Fruit fly (Drosophila melanogaster) whole organism, prepupa: Measurements from ENCODE around the gene Cp7Fb.

ENCODE experiments used
- Blimp-1 ChIP-seq: fragments of 200-800 bp; sonication (Bioruptor generic); optimal IDR thresholded peaks from 3 replicates; lab custom pipeline; 2017; ENCODE audit warnings: missing biosample characterization, missing genetic modification characterization, mild to moderate bottlenecking, moderate library complexity, missing genetic modification reagents
- CG10631 ChIP-seq: fragments of 200-800 bp; sonication (Bioruptor generic); optimal IDR thresholded peaks from 2 replicates; lab custom pipeline; 2016; ENCODE audit warnings: missing biosample characterization, missing genetic modification characterization
- CG10669 ChIP-seq: fragments of 200-800 bp; sonication (Bioruptor generic); optimal IDR thresholded peaks from 3 replicates; lab custom pipeline; 2018; ENCODE audit warnings: missing biosample characterization, mild to moderate bottlenecking, missing genetic modification characterization, moderate library complexity
- CG11294 ChIP-seq: fragments of 200-800 bp; sonication (Bioruptor generic); IDR thresholded peaks from 2 replicates; pipeline ENCODE4 v1.3.6; 2022; ENCODE audit warnings: missing biosample characterization, missing genetic modification characterization
- CG11762 ChIP-seq: fragments of 200-800 bp; sonication (Bioruptor generic); optimal IDR thresholded peaks from 3 replicates; lab custom pipeline; 2016; ENCODE audit warnings: missing biosample characterization, missing genetic modification characterization; ENCODE audit not compliant: insufficient read depth
- CG11902 ChIP-seq: fragments of 200-800 bp; sonication (Bioruptor generic); optimal IDR thresholded peaks from 3 replicates; lab custom pipeline; 2016; ENCODE audit warnings: missing biosample characterization, missing genetic modification characterization
- CG15336 ChIP-seq: fragments of 200-800 bp; sonication (Bioruptor generic); IDR thresholded peaks from 2 replicates; pipeline ENCODE4 v1.3.6; 2022; ENCODE audit warnings: missing biosample characterization, missing genetic modification characterization
- CG1621 ChIP-seq: fragments of 200-800 bp; sonication (Bioruptor generic); optimal IDR thresholded peaks from 3 replicates; lab custom pipeline; 2018; ENCODE audit warnings: missing biosample characterization, mild to moderate bottlenecking, missing genetic modification characterization
- CG3032 ChIP-seq: fragments of 200-800 bp; optimal IDR thresholded peaks from 2 replicates; lab custom pipeline; 2019; ENCODE audit warnings: missing biosample characterization, mild to moderate bottlenecking, missing genetic modification characterization, moderate library complexity
- CG31627 ChIP-seq: fragments of 200-800 bp; sonication (Bioruptor generic); optimal IDR thresholded peaks from 3 replicates; lab custom pipeline; 2016; ENCODE audit warnings: missing biosample characterization, missing genetic modification characterization
- CG32006 ChIP-seq: fragments of 200-800 bp; sonication (Bioruptor generic); optimal IDR thresholded peaks from 3 replicates; lab custom pipeline; 2017; ENCODE audit warnings: missing biosample characterization, mild to moderate bottlenecking, missing genetic modification characterization
- CG3919 ChIP-seq: fragments of 200-800 bp; sonication (Bioruptor generic); optimal IDR thresholded peaks from 3 replicates; lab custom pipeline; 2016; ENCODE audit warnings: missing biosample characterization, missing genetic modification characterization
- CG6163 ChIP-seq: fragments of 200-800 bp; sonication (Bioruptor generic); IDR thresholded peaks from 3 replicates; pipeline ENCODE4 v1.3.6; 2022; ENCODE audit warnings: missing biosample characterization, missing genetic modification characterization
- CG6276 ChIP-seq: fragments of 200-800 bp; sonication (Bioruptor generic); optimal IDR thresholded peaks from 2 replicates; lab custom pipeline; 2017; ENCODE audit warnings: missing biosample characterization, mild to moderate bottlenecking, missing genetic modification characterization
- CG6792 ChIP-seq: fragments of 200-800 bp; sonication (Bioruptor generic); optimal IDR thresholded peaks from 3 replicates; lab custom pipeline; 2016; ENCODE audit warnings: missing biosample characterization, missing genetic modification characterization
- CG7368 ChIP-seq: fragments of 200-800 bp; sonication (Bioruptor generic); optimal IDR thresholded peaks from 3 replicates; lab custom pipeline; 2016; ENCODE audit warnings: missing biosample characterization, missing genetic modification characterization
- CG8119 ChIP-seq: fragments of 200-800 bp; sonication (Bioruptor generic); IDR thresholded peaks from 3 replicates; pipeline ENCODE4 v1.3.6; 2022; ENCODE audit warnings: missing biosample characterization, missing genetic modification characterization
- CG8319 ChIP-seq: fragments of 200-800 bp; sonication (Bioruptor generic); optimal IDR thresholded peaks from 3 replicates; lab custom pipeline; 2016; ENCODE audit warnings: missing biosample characterization, missing genetic modification characterization
- CG8632 ChIP-seq: fragments of 200-800 bp; sonication (Bioruptor generic); optimal IDR thresholded peaks from 3 replicates; lab custom pipeline; 2016; ENCODE audit warnings: missing biosample characterization, missing genetic modification characterization
- Eip75B ChIP-seq: fragments of 200-800 bp; sonication (Bioruptor generic); optimal IDR thresholded peaks from 3 replicates; lab custom pipeline; 2016; ENCODE audit warnings: missing biosample characterization, missing genetic modification characterization
- Eip78C ChIP-seq: fragments of 200-800 bp; sonication (Bioruptor generic); peaks from one replicate; lab custom pipeline; 2016; ENCODE audit warnings: missing biosample characterization, missing genetic modification characterization
- Ets21C ChIP-seq: fragments of 200-800 bp; sonication (Bioruptor generic); optimal IDR thresholded peaks from 3 replicates; lab custom pipeline; 2016; ENCODE audit warnings: missing biosample characterization, missing genetic modification characterization
- Ets96B ChIP-seq: fragments of 200-800 bp; optimal IDR thresholded peaks from 2 replicates; lab custom pipeline; 2019; ENCODE audit warnings: missing biosample characterization, mild to moderate bottlenecking, missing genetic modification characterization, moderate library complexity
- Gug ChIP-seq: fragments of 200-800 bp; sonication (Bioruptor generic); IDR thresholded peaks from 2 replicates; pipeline ENCODE4 v1.3.6; 2022; ENCODE audit warnings: missing biosample characterization, missing genetic modification characterization
- Hr4 ChIP-seq: fragments of 200-800 bp; sonication (Bioruptor generic); optimal IDR thresholded peaks from 3 replicates; lab custom pipeline; 2016; ENCODE audit warnings: missing biosample characterization, missing genetic modification characterization
- Lpt ChIP-seq: fragments of 200-800 bp; sonication (Bioruptor generic); optimal IDR thresholded peaks from 3 replicates; lab custom pipeline; 2016; ENCODE audit warnings: missing biosample characterization, missing genetic modification characterization
- Met ChIP-seq: fragments of 200-800 bp; sonication (Bioruptor generic); optimal IDR thresholded peaks from 3 replicates; lab custom pipeline; 2016; ENCODE audit warnings: missing biosample characterization, missing genetic modification characterization
- OdsH ChIP-seq: fragments of 200-800 bp; sonication (Bioruptor generic); optimal IDR thresholded peaks from 3 replicates; lab custom pipeline; 2016; ENCODE audit warnings: missing biosample characterization, missing genetic modification characterization
- Smox ChIP-seq: fragments of 200-800 bp; sonication (Bioruptor generic); optimal IDR thresholded peaks from 3 replicates; lab custom pipeline; 2016; ENCODE audit warnings: missing biosample characterization, missing genetic modification characterization
- Sox102F ChIP-seq: fragments of 200-800 bp; sonication (Bioruptor generic); optimal IDR thresholded peaks from 2 replicates; lab custom pipeline; 2016; ENCODE audit warnings: missing biosample characterization, mild to moderate bottlenecking, missing genetic modification characterization
- Sox14 ChIP-seq: fragments of 200-800 bp; sonication (Bioruptor generic); optimal IDR thresholded peaks from 3 replicates; lab custom pipeline; 2016; ENCODE audit warnings: missing biosample characterization, missing genetic modification characterization
- Sox15 ChIP-seq: fragments of 200-800 bp; sonication (Bioruptor generic); optimal IDR thresholded peaks from 3 replicates; lab custom pipeline; 2016; ENCODE audit warnings: missing biosample characterization, missing genetic modification characterization
- achi ChIP-seq: fragments of 200-800 bp; sonication (Bioruptor generic); optimal IDR thresholded peaks from 3 replicates; lab custom pipeline; 2016; ENCODE audit warnings: missing biosample characterization, missing genetic modification characterization
- cyc ChIP-seq: fragments of 200-800 bp; sonication (Bioruptor generic); optimal IDR thresholded peaks from 3 replicates; lab custom pipeline; 2016; ENCODE audit warnings: missing biosample characterization, missing genetic modification characterization
- dac ChIP-seq: fragments of 200-800 bp; sonication (Bioruptor generic); optimal IDR thresholded peaks from 2 replicates; lab custom pipeline; 2017; ENCODE audit warnings: missing biosample characterization, mild to moderate bottlenecking, missing genetic modification characterization
- dsx ChIP-seq: fragments of 200-800 bp; optimal IDR thresholded peaks from 3 replicates; lab custom pipeline; 2019; ENCODE audit warnings: missing biosample characterization, mild to moderate bottlenecking, missing genetic modification characterization, moderate library complexity; ENCODE audit not compliant: poor library complexity, severe bottlenecking
- esn ChIP-seq: fragments of 200-800 bp; sonication (Bioruptor generic); optimal IDR thresholded peaks from 2 replicates; lab custom pipeline; 2016; ENCODE audit warnings: missing biosample characterization, mild to moderate bottlenecking, missing genetic modification characterization, moderate library complexity
- fd85E ChIP-seq: fragments of 200-800 bp; sonication (Bioruptor generic); optimal IDR thresholded peaks from 3 replicates; lab custom pipeline; 2016; ENCODE audit warnings: missing biosample characterization, missing genetic modification characterization
- fkh ChIP-seq: fragments of 200-800 bp; sonication (Bioruptor generic); optimal IDR thresholded peaks from 3 replicates; lab custom pipeline; 2017; ENCODE audit warnings: missing biosample characterization, mild to moderate bottlenecking, missing genetic modification characterization, moderate library complexity
- lz ChIP-seq: fragments of 200-800 bp; sonication (Bioruptor generic); optimal IDR thresholded peaks from 3 replicates; lab custom pipeline; 2016; ENCODE audit warnings: missing biosample characterization, missing genetic modification characterization
- net ChIP-seq: fragments of 200-800 bp; sonication (Bioruptor generic); optimal IDR thresholded peaks from 3 replicates; lab custom pipeline; 2016; ENCODE audit warnings: missing biosample characterization, missing genetic modification characterization
- spab ChIP-seq: fragments of 200-800 bp; sonication (Bioruptor generic); optimal IDR thresholded peaks from 2 replicates; lab custom pipeline; 2017; ENCODE audit warnings: missing biosample characterization, mild to moderate bottlenecking, missing genetic modification characterization, missing genetic modification reagents
- svp ChIP-seq: fragments of 200-800 bp; sonication (Bioruptor generic); peaks from one replicate; lab custom pipeline; 2016; ENCODE audit warnings: missing biosample characterization, missing genetic modification characterization
- topi ChIP-seq: fragments of 200-800 bp; sonication (Bioruptor generic); optimal IDR thresholded peaks from 3 replicates; lab custom pipeline; 2016; ENCODE audit warnings: missing biosample characterization, missing genetic modification characterization
- vri ChIP-seq: fragments of 200-800 bp; sonication (Bioruptor generic); optimal IDR thresholded peaks from 3 replicates; lab custom pipeline; 2016; ENCODE audit warnings: missing biosample characterization, mild to moderate bottlenecking, missing genetic modification characterization

The Cp7Fb gene

DNA sequence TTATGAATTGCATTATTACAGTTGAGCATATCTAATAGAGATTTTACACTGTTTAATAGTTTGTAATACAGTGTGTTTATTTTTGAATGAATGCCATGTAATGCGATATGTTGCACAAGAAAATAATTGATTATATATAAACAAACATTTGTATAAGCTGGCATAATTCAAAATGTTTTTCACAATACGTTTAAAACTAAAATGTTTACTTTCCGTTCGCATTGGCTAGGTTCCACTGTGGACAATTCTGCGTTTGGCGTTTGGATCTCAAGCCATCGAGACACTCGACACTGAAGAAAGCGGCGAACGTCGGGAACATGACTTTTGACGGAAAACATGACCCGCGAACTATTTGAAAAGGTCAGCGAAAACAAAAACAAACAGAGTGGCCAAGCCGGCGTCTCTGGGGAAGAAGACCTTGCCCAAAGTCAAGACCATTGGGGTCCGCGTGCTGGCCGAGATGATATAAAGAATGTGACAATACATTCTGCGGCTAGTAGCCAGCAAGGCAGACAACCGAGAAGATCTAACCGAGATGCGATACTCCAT is at the start of gene Cp7Fb:
Gene Cp7Fb, plus strand, starts transcription at position 499 of the 549 bp plus-strand sequence.
- TF ChIP-seq Met (GFP tag; lab: Kevin White, UChicago) (no peak), CG11294 (GFP tag; lab: Robert Waterston, UW) (no peak), net (GFP tag; lab: Kevin White, UChicago) (no peak), Smox (GFP tag; lab: Kevin White, UChicago) (no peak), OdsH (GFP tag; lab: Kevin White, UChicago) (no peak), Ets96B (tag; lab: Kevin White, UChicago) (no peak), Sox15 (no peak), vri (GFP tag; lab: Kevin White, UChicago) (no peak), fkh (GFP tag; lab: Kevin White, UChicago) (no peak), CG10669 (GFP tag; lab: Kevin White, UChicago) (no peak), achi (GFP tag; lab: Kevin White, UChicago) (no peak), dac (GFP tag; lab: Kevin White, UChicago) (no peak)

DNA sequence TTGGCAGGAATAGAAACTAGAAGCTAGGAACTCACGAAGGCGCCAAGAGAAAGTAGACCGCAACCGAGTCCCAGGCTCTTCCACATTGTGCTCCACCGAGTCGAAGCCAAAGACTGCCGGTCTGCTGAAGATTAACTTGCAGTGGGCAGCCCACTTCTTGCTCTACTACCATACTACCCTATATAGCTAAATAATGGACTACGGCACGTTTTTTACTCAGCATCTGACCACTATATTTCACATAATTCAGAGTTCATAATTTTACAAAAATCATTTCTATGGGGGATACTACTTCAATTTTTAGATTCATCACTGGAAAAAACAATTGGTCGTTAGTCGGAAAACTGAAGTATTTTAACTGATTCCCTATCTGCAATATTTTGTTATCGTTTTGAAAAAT is 39.9 kb upstream of the Cp7Fb start, which contains the start of gene CG32712:
Gene CG32712, minus strand, starts transcription at position 101 of the 400 bp plus-strand sequence.
- TF ChIP-seq dsx (GFP tag; lab: Kevin White, UChicago) (no peak), CG6163 (GFP tag; lab: Robert Waterston, UW) (no peak), Met (GFP tag; lab: Kevin White, UChicago) (no peak), Blimp-1 (GFP tag; lab: Kevin White, UChicago) (no peak)

dm6 chrX:8436656-8437284 is 36.9 kb upstream of the Cp7Fb start, which contains the start of gene CG1440:
Gene CG1440 (plus strand): TSS chrX:8437057.
- TF ChIP-seq CG7368 (GFP tag; lab: Kevin White, UChicago) (no peak), net (GFP tag; lab: Kevin White, UChicago) (no peak), CG11902 (no peak), Gug (GFP tag; lab: Robert Waterston, UW) (peak; percentile 18; the same call in 1 of the 2 replicates), CG8632 (GFP tag; lab: Kevin White, UChicago) (no peak), Blimp-1 (GFP tag; lab: Kevin White, UChicago) (peak; percentile 66), achi (GFP tag; lab: Kevin White, UChicago) (peak; percentile 33), CG11762 (no peak), Eip78C (GFP tag; lab: Kevin White, UChicago) (peak; percentile 80), Ets96B (tag; lab: Kevin White, UChicago) (peak; percentile 32), svp (GFP tag; lab: Kevin White, UChicago) (no peak), CG6276 (GFP tag; lab: Kevin White, UChicago) (peak; percentile 54), CG11294 (GFP tag; lab: Robert Waterston, UW) (no peak), CG10669 (GFP tag; lab: Kevin White, UChicago) (no peak), cyc (GFP tag; lab: Kevin White, UChicago) (no peak), Ets21C (GFP tag; lab: Kevin White, UChicago) (no peak), topi (GFP tag; lab: Kevin White, UChicago) (no peak), lz (GFP tag; lab: Kevin White, UChicago) (peak; percentile 36), CG6792 (GFP tag; lab: Kevin White, UChicago) (no peak), CG8119 (0 out of 3 replicates have a peak, but pooled peaks have one; percentile 27), CG3032 (tag; lab: Kevin White, UChicago) (peak; percentile 29), Met (GFP tag; lab: Kevin White, UChicago) (no peak), CG8319 (no peak), CG31627 (GFP tag; lab: Kevin White, UChicago) (no peak), dsx (GFP tag; lab: Kevin White, UChicago) (no peak), esn (peak; percentile 46), CG10631 (peak; percentile 23), spab (GFP tag; lab: Kevin White, UChicago) (no peak), Hr4 (GFP tag; lab: Kevin White, UChicago) (no peak), fd85E (GFP tag; lab: Kevin White, UChicago) (no peak), Sox14 (GFP tag; lab: Kevin White, UChicago) (peak; percentile 22), CG32006 (GFP tag; lab: Kevin White, UChicago) (no peak), CG6163 (GFP tag; lab: Robert Waterston, UW) (0 out of 3 replicates have a peak, but pooled peaks have one; percentile 14), Sox102F (GFP tag; lab: Kevin White, UChicago) (no peak), CG1621 (tag; lab: Kevin White, UChicago) (no peak), Lpt (no peak), CG3919 (GFP tag; lab: Kevin White, UChicago) (no peak), Eip75B (GFP tag; lab: Kevin White, UChicago) (no peak), CG15336 (no peak)
